Fruit fly (Drosophila melanogaster): Measurements from ENCODE around the gene CG12708.

Gene CG12708

dm6 chrX:15671026-15671563 is 4.2 kb upstream of the CG12708 start, which contains the start of gene CG15646 (continued):
- TF ChIP-seq CG4617 (GFP tag; optimal IDR thresholded peaks at IDR 0.05; ENCODE audit: borderline replicate concordance): peak; percentile 6
- no peak for TF ChIP-seq CG3065 (GFP tag; optimal IDR thresholded peaks at IDR 0.05)
- peak; percentile 52 for TF ChIP-seq CG15011 (GFP tag; optimal IDR thresholded peaks at IDR 0.05)
- 0 out of 2 replicates have a peak, but pooled peaks have one; percentile 13 for TF ChIP-seq wor (GFP tag; IDR thresholded peaks at IDR 0.05)
- no peak for TF ChIP-seq Fer2 (tag; optimal IDR thresholded peaks at IDR 0.05)
- TF ChIP-seq Jarid2 (GFP tag; optimal IDR thresholded peaks at IDR 0.05): peak; percentile 25
- no peak for TF ChIP-seq psq (GFP tag; optimal IDR thresholded peaks at IDR 0.05)
- TF ChIP-seq CG14050 (GFP tag; IDR thresholded peaks at IDR 0.05): no peak
- peak; percentile 76 for TF ChIP-seq CG13775 (GFP tag; optimal IDR thresholded peaks at IDR 0.05)
- no peak for TF ChIP-seq Side (GFP tag; optimal IDR thresholded peaks at IDR 0.05)
- TF ChIP-seq CG1024 (GFP tag; IDR thresholded peaks at IDR 0.05): no peak
- TF ChIP-seq Adf1 (GFP tag; IDR thresholded peaks at IDR 0.05): no peak
- TF ChIP-seq shn (GFP tag; optimal IDR thresholded peaks at IDR 0.05): no peak
- no peak for TF ChIP-seq MTF-1 (GFP tag; optimal IDR thresholded peaks at IDR 0.05; ENCODE audit: borderline replicate concordance)
- TF ChIP-seq CG7928 (GFP tag; optimal IDR thresholded peaks at IDR 0.05): no peak
- TF ChIP-seq CG31388 (GFP tag; optimal IDR thresholded peaks at IDR 0.05): no peak
- no peak for TF ChIP-seq CG6175 (GFP tag; IDR thresholded peaks at IDR 0.05)
- TF ChIP-seq gfzf (GFP tag; optimal IDR thresholded peaks at IDR 0.05): no peak
- TF ChIP-seq Stat92E (GFP tag; optimal IDR thresholded peaks at IDR 0.05): peak in 1 of 3 experiments; percentile 79
- no peak for TF ChIP-seq bigmax (GFP tag; optimal IDR thresholded peaks at IDR 0.05)
- peak in 1 of 2 experiments; percentile 61 for TF ChIP-seq eve (GFP tag; optimal IDR thresholded peaks at IDR 0.05)
- no peak for TF ChIP-seq da (GFP tag; optimal IDR thresholded peaks at IDR 0.05)
- no peak for TF ChIP-seq Bdp1 (GFP tag; optimal IDR thresholded peaks at IDR 0.05)
- TF ChIP-seq Dek (tag; optimal IDR thresholded peaks at IDR 0.05): no peak
- TF ChIP-seq Usf (GFP tag; optimal IDR thresholded peaks at IDR 0.05): peak; percentile 51
- TF ChIP-seq danr (GFP tag; IDR thresholded peaks at IDR 0.05): no peak
- no peak for TF ChIP-seq otp (GFP tag; IDR thresholded peaks at IDR 0.05)
- peak; percentile 26 for TF ChIP-seq BtbVII (GFP tag; optimal IDR thresholded peaks at IDR 0.05)
- TF ChIP-seq kni (GFP tag; optimal IDR thresholded peaks at IDR 0.05): no peak
- no peak for TF ChIP-seq CG3281 (GFP tag; optimal IDR thresholded peaks at IDR 0.05)
- TF ChIP-seq Fer3 (tag; optimal IDR thresholded peaks at IDR 0.05): peak; percentile 42
- no peak for TF ChIP-seq her (GFP tag; optimal IDR thresholded peaks at IDR 0.05)
- TF ChIP-seq gsb (GFP tag; IDR thresholded peaks at IDR 0.05): no peak
- TF ChIP-seq cas (GFP tag; IDR thresholded peaks at IDR 0.05): no peak
- peak; percentile 46 for TF ChIP-seq Six4 (GFP tag; optimal IDR thresholded peaks at IDR 0.05)
- no peak for TF ChIP-seq CG9817 (tag; optimal IDR thresholded peaks at IDR 0.05)
- no peak for TF ChIP-seq CG6272 (GFP tag; IDR thresholded peaks at IDR 0.05)
- TF ChIP-seq HmgZ (tag; optimal IDR thresholded peaks at IDR 0.05): no peak
- TF ChIP-seq Lhr (GFP tag; optimal IDR thresholded peaks at IDR 0.05): peak; percentile 43
- peak; percentile 15 for TF ChIP-seq slou (GFP tag; optimal IDR thresholded peaks at IDR 0.05)
- no peak for TF ChIP-seq luna (GFP tag; optimal IDR thresholded peaks at IDR 0.05)
- TF ChIP-seq CG7271 (tag; optimal IDR thresholded peaks at IDR 0.05): peak; percentile 76
- no peak for TF ChIP-seq wdn (GFP tag; IDR thresholded peaks at IDR 0.05)
- TF ChIP-seq CG2889 (GFP tag; IDR thresholded peaks at IDR 0.05): no peak
- peak; percentile 34; the same call in 1 of the 2 replicates for TF ChIP-seq Awh (GFP tag; IDR thresholded peaks at IDR 0.05)
- TF ChIP-seq gce (GFP tag; IDR thresholded peaks at IDR 0.05): no peak
- no peak for TF ChIP-seq Fer1 (GFP tag; optimal IDR thresholded peaks at IDR 0.05)
- peak; percentile 85 for TF ChIP-seq CoRest (tag; optimal IDR thresholded peaks at IDR 0.05)
- TF ChIP-seq CG7839 (tag; optimal IDR thresholded peaks at IDR 0.05): peak; percentile 85
- peak; percentile 35 for TF ChIP-seq Vsx1 (GFP tag; optimal IDR thresholded peaks at IDR 0.05)
- TF ChIP-seq Spps (tag; optimal IDR thresholded peaks at IDR 0.05): peak; percentile 78
